Fruit fly (Drosophila melanogaster) whole organism, embryonic: ENCODE results near the gene CG34039.

Source experiments
- CG10209 ChIP-seq: fragments of 200-800 bp; sonication (Bioruptor generic); optimal IDR thresholded peaks from 3 replicates; lab custom pipeline; 2017; ENCODE audit warnings: missing biosample characterization, mild to moderate bottlenecking, missing genetic modification characterization, missing genetic modification reagents
- CG1024 ChIP-seq: fragments of 200-800 bp; sonication (Bioruptor generic); IDR thresholded peaks from 2 replicates; pipeline ENCODE4 v1.3.6; 2022; ENCODE audit warnings: missing biosample characterization, missing genetic modification characterization
- CG11504 ChIP-seq: fragments of 200-800 bp; sonication (Bioruptor generic); optimal IDR thresholded peaks from 3 replicates; lab custom pipeline; 2019; ENCODE audit warnings: missing biosample characterization, mild to moderate bottlenecking, missing genetic modification characterization, moderate library complexity
- CG12104 ChIP-seq: fragments of 200-800 bp; sonication (Bioruptor generic); optimal IDR thresholded peaks from 3 replicates; lab custom pipeline; 2016; ENCODE audit warnings: missing biosample characterization, missing genetic modification characterization
- CG12299 ChIP-seq: fragments of 200-800 bp; sonication (Bioruptor generic); optimal IDR thresholded peaks from 2 replicates; lab custom pipeline; 2018; ENCODE audit warnings: missing biosample characterization, mild to moderate bottlenecking, missing genetic modification characterization
- CG12391 ChIP-seq: fragments of 200-800 bp; sonication (Bioruptor generic); optimal IDR thresholded peaks from 3 replicates; lab custom pipeline; 2018; ENCODE audit warnings: missing biosample characterization, mild to moderate bottlenecking, missing genetic modification characterization, moderate library complexity
- CG13894 ChIP-seq: fragments of 200-800 bp; sonication (Bioruptor generic); optimal IDR thresholded peaks from 3 replicates; lab custom pipeline; 2018; ENCODE audit warnings: missing biosample characterization, mild to moderate bottlenecking, missing genetic modification characterization, moderate library complexity
- CG14050 ChIP-seq: fragments of 200-800 bp; sonication (Bioruptor generic); IDR thresholded peaks from 3 replicates; pipeline ENCODE4 v1.3.6; 2022; ENCODE audit warnings: missing biosample characterization, missing genetic modification characterization
- CG14860 ChIP-seq: fragments of 200-800 bp; sonication (Bioruptor generic); IDR thresholded peaks from 3 replicates; pipeline ENCODE4 v1.3.6; 2022; ENCODE audit warnings: missing biosample characterization, missing genetic modification characterization; ENCODE audit not compliant: partially characterized antibody
- CG15514 ChIP-seq: fragments of 200-800 bp; sonication (Bioruptor generic); optimal IDR thresholded peaks from 3 replicates; lab custom pipeline; 2017; ENCODE audit warnings: missing biosample characterization, missing genetic modification characterization, mild to moderate bottlenecking, moderate library complexity, missing genetic modification reagents
- CG1603 ChIP-seq: fragments of 200-800 bp; sonication (Bioruptor generic); optimal IDR thresholded peaks from 2 replicates; lab custom pipeline; 2019; ENCODE audit warnings: missing biosample characterization, mild to moderate bottlenecking, missing genetic modification characterization, moderate library complexity
- CG2199 ChIP-seq: fragments of 200-800 bp; sonication (Bioruptor generic); IDR thresholded peaks from 3 replicates; pipeline ENCODE4 v1.3.6; 2022; ENCODE audit warnings: missing biosample characterization, missing genetic modification characterization
- CG31224 ChIP-seq: fragments of 200-800 bp; sonication (Bioruptor generic); IDR thresholded peaks from 2 replicates; pipeline ENCODE4 v1.3.6; 2022; ENCODE audit warnings: missing biosample characterization, missing genetic modification characterization
- CG33213 ChIP-seq: fragments of 200-800 bp; sonication (Bioruptor generic); optimal IDR thresholded peaks from 3 replicates; lab custom pipeline; 2016; ENCODE audit warnings: missing biosample characterization, missing genetic modification characterization
- CG34224 ChIP-seq: fragments of 200-800 bp; sonication (Bioruptor generic); IDR thresholded peaks from 3 replicates; pipeline ENCODE4 v1.3.6; 2022; ENCODE audit warnings: missing biosample characterization, missing genetic modification characterization; ENCODE audit not compliant: partially characterized antibody
- CG3838 ChIP-seq: fragments of 200-800 bp; sonication (Bioruptor generic); optimal IDR thresholded peaks from 3 replicates; lab custom pipeline; 2016; ENCODE audit warnings: missing biosample characterization, missing genetic modification characterization
- CG3847 ChIP-seq: fragments of 200-800 bp; sonication (Bioruptor generic); IDR thresholded peaks from 2 replicates; pipeline ENCODE4 v1.3.6; 2022; ENCODE audit warnings: missing biosample characterization, missing genetic modification characterization
- CG4617 ChIP-seq: fragments of 200-800 bp; sonication (Bioruptor generic); optimal IDR thresholded peaks from 3 replicates; lab custom pipeline; 2016; ENCODE audit warnings: missing biosample characterization, missing genetic modification characterization, borderline replicate concordance
- CG6813 ChIP-seq: fragments of 200-800 bp; sonication (Bioruptor generic); optimal IDR thresholded peaks from 2 replicates; lab custom pipeline; 2017; ENCODE audit warnings: missing biosample characterization, missing genetic modification characterization, mild to moderate bottlenecking, moderate library complexity, missing genetic modification reagents
- CHES-1-like ChIP-seq: fragments of 200-800 bp; sonication (Bioruptor generic); optimal IDR thresholded peaks from 2 replicates; lab custom pipeline; 2016; ENCODE audit warnings: missing biosample characterization, missing genetic modification characterization
- Dip3 ChIP-seq: fragments of 200-800 bp; sonication (Bioruptor generic); optimal IDR thresholded peaks from 3 replicates; lab custom pipeline; 2016; ENCODE audit warnings: missing biosample characterization, missing genetic modification characterization
- Drgx ChIP-seq: fragments of 200-800 bp; sonication (Bioruptor generic); IDR thresholded peaks from 2 replicates; pipeline ENCODE4 v1.3.6; 2022; ENCODE audit warnings: missing biosample characterization, missing genetic modification characterization
- Fer3 ChIP-seq: fragments of 200-800 bp; sonication (Bioruptor generic); optimal IDR thresholded peaks from 2 replicates; lab custom pipeline; 2018; ENCODE audit warnings: missing biosample characterization, mild to moderate bottlenecking, missing genetic modification characterization, moderate library complexity
- Gug ChIP-seq: fragments of 200-800 bp; sonication (Bioruptor generic); IDR thresholded peaks from 4 replicates; pipeline ENCODE4 v1.3.6; 2022; ENCODE audit warnings: missing biosample characterization, missing genetic modification characterization
- Kr ChIP-seq: fragments of 200-800 bp; sonication (Bioruptor generic); optimal IDR thresholded peaks from 2 replicates; lab custom pipeline; 2017; ENCODE audit warnings: missing biosample characterization, mild to moderate bottlenecking, missing genetic modification characterization
- Optix ChIP-seq: fragments of 200-800 bp; sonication (Bioruptor generic); IDR thresholded peaks from 3 replicates; pipeline ENCODE4 v1.3.6; 2022; ENCODE audit warnings: missing biosample characterization, missing genetic modification characterization
- Pdp1 ChIP-seq, 2 experiments: fragments of 200-800 bp; sonication (Bioruptor generic); optimal IDR thresholded peaks; 3 replicates each; lab custom pipeline; 2016; ENCODE audit warnings: missing biosample characterization in 2 of 2, missing genetic modification characterization in 2 of 2, mild to moderate bottlenecking in 1 of 2, moderate library complexity in 1 of 2
- Rx ChIP-seq: fragments of 200-800 bp; sonication (Bioruptor generic); IDR thresholded peaks from 2 replicates; pipeline ENCODE4 v1.3.6; 2022; ENCODE audit warnings: missing biosample characterization, missing genetic modification characterization
- Sox100B ChIP-seq: fragments of 200-800 bp; sonication (Bioruptor generic); optimal IDR thresholded peaks from 3 replicates; lab custom pipeline; 2018; ENCODE audit warnings: missing biosample characterization, mild to moderate bottlenecking, missing genetic modification characterization
- Spps ChIP-seq: fragments of 200-800 bp; sonication (Bioruptor generic); optimal IDR thresholded peaks from 2 replicates; lab custom pipeline; 2018; ENCODE audit warnings: missing biosample characterization, mild to moderate bottlenecking, missing genetic modification characterization
- Stat92E ChIP-seq, 3 experiments: fragments of >200 bp in 2 of 3; fragments of 200-800 bp in 1 of 3; sonication (Bioruptor generic) in 1 of 3; optimal IDR thresholded peaks; 2 replicates each; lab custom pipeline; 2017 to 2019; ENCODE audit warnings: missing biosample characterization in 3 of 3, missing genetic modification characterization in 3 of 3, mild to moderate bottlenecking in 1 of 3, moderate library complexity in 1 of 3
- Tbp ChIP-seq: fragments of >200 bp; optimal IDR thresholded peaks from 2 replicates; lab custom pipeline; 2018; ENCODE audit warnings: missing biosample characterization, missing genetic modification characterization
- bigmax ChIP-seq: fragments of 200-800 bp; sonication (Bioruptor generic); optimal IDR thresholded peaks from 2 replicates; lab custom pipeline; 2018; ENCODE audit warnings: missing biosample characterization, mild to moderate bottlenecking, missing genetic modification characterization
- cg ChIP-seq: fragments of 200-800 bp; sonication (Bioruptor generic); optimal IDR thresholded peaks from 3 replicates; lab custom pipeline; 2019; ENCODE audit warnings: missing biosample characterization, mild to moderate bottlenecking, missing genetic modification characterization, moderate library complexity
- dmrt99B ChIP-seq: fragments of 200-800 bp; sonication (Bioruptor generic); optimal IDR thresholded peaks from 2 replicates; lab custom pipeline; 2018; ENCODE audit warnings: missing biosample characterization, mild to moderate bottlenecking, missing genetic modification characterization, moderate library complexity
- gce ChIP-seq: fragments of 200-800 bp; sonication (Bioruptor generic); IDR thresholded peaks from 3 replicates; pipeline ENCODE4 v1.3.6; 2022; ENCODE audit warnings: missing biosample characterization, missing genetic modification characterization
- nerfin-1 ChIP-seq: fragments of 200-800 bp; sonication (Bioruptor generic); optimal IDR thresholded peaks from 3 replicates; lab custom pipeline; 2019; ENCODE audit warnings: missing biosample characterization, mild to moderate bottlenecking, missing genetic modification characterization, moderate library complexity
- nom ChIP-seq: fragments of 200-800 bp; sonication (Bioruptor generic); optimal IDR thresholded peaks from 2 replicates; lab custom pipeline; 2017; ENCODE audit warnings: missing biosample characterization, missing genetic modification characterization, mild to moderate bottlenecking, moderate library complexity, missing genetic modification reagents
- pan ChIP-seq, 4 experiments: fragments of >200 bp in 3 of 4; fragments of 200-800 bp in 1 of 4; sonication (Bioruptor generic) in 1 of 4; optimal IDR thresholded peaks in 3 of 4; IDR thresholded peaks in 1 of 4; 2 replicates each; pipeline versions ENCODE4 v1.3.6 to Lab custom; 2017 to 2022; ENCODE audit warnings: missing biosample characterization in 2 of 4, missing genetic modification characterization in 2 of 4, mixed read lengths in 1 of 4
- repo ChIP-seq: fragments of 200-800 bp; sonication (Bioruptor generic); optimal IDR thresholded peaks from 2 replicates; lab custom pipeline; 2016; ENCODE audit warnings: missing biosample characterization, missing genetic modification characterization
- row ChIP-seq: fragments of 200-800 bp; sonication (Bioruptor generic); IDR thresholded peaks from 3 replicates; pipeline ENCODE4 v1.3.6; 2022; ENCODE audit warnings: missing biosample characterization, missing genetic modification characterization
- salm ChIP-seq: fragments of 200-800 bp; sonication (Bioruptor generic); optimal IDR thresholded peaks from 2 replicates; lab custom pipeline; 2018; ENCODE audit warnings: missing biosample characterization, mild to moderate bottlenecking, missing genetic modification characterization
- schlank ChIP-seq: fragments of 200-800 bp; sonication (Bioruptor generic); optimal IDR thresholded peaks from 2 replicates; lab custom pipeline; 2018; ENCODE audit warnings: missing biosample characterization, mild to moderate bottlenecking, missing genetic modification characterization
- sna ChIP-seq: fragments of 200-800 bp; sonication (Bioruptor generic); IDR thresholded peaks from 2 replicates; pipeline ENCODE4 v1.3.6; 2022; ENCODE audit warnings: missing biosample characterization, missing genetic modification characterization; ENCODE audit not compliant: partially characterized antibody
- stc ChIP-seq: fragments of 200-800 bp; sonication (Bioruptor generic); IDR thresholded peaks from 2 replicates; pipeline ENCODE4 v1.3.6; 2022; ENCODE audit warnings: missing biosample characterization, missing genetic modification characterization
- stwl ChIP-seq: fragments of 200-800 bp; sonication (Bioruptor generic); optimal IDR thresholded peaks from 3 replicates; lab custom pipeline; 2018; ENCODE audit warnings: missing biosample characterization, mild to moderate bottlenecking, missing genetic modification characterization, moderate library complexity
- toy ChIP-seq: fragments of 200-800 bp; sonication (Bioruptor generic); IDR thresholded peaks from 2 replicates; pipeline ENCODE4 v1.3.6; 2022; ENCODE audit warnings: missing biosample characterization, missing genetic modification characterization
- zfh2 ChIP-seq: fragments of 200-800 bp; sonication (Bioruptor generic); optimal IDR thresholded peaks from 2 replicates; lab custom pipeline; 2016; ENCODE audit warnings: missing biosample characterization, missing genetic modification characterization

Gene CG34039

DNA sequence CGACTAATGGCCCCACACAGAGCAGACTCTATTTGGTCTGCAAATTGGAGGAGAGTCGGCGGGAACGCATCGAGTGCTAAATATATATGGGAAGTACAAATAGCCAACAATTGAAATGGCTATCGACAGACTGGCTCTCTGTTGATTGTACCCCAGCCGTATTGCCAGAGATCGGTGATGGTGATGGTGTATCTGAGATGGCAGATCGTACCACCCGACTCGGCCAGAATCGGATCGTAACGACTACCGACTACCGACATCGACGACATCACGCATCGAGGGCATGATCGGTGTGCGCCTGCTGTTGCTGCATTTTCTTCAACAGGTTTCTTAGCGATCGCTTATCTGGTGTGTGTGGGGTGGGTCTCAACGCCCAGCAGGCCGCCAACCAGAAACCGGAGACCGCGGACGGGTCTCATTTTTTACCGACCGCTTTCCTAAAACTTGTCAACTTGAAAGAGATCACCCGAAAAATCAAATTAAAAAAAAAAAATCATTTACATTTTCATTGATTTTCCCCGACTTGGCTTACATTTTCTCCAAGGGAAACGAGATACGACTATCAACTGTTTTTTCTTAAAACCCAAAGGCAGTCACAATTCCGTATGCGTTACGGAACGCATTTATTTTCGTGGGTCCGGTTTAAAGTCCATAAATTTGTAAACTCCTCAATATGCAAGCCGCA, 15.7 kb upstream of the CG34039 start (continued):
- TF ChIP-seq zfh2 (GFP tag; lab: Kevin White, UChicago): no peak
- TF ChIP-seq CG6813 (GFP tag; lab: Kevin White, UChicago): peak; percentile 31
- no peak for TF ChIP-seq nerfin-1 (tag; lab: Kevin White, UChicago)
- no peak for TF ChIP-seq toy (GFP tag; lab: Robert Waterston, UW)
- peak in 1 of 2 experiments; percentile 67 for TF ChIP-seq Pdp1 (GFP tag; optimal IDR thresholded peaks at IDR 0.05; lab: Kevin White, UChicago)
- TF ChIP-seq pan (optimal IDR thresholded peaks at IDR 0.05; lab: Kevin White, UChicago): no peak
- TF ChIP-seq pan (GFP tag; optimal IDR thresholded peaks at IDR 0.05 in 1 of 2, IDR thresholded peaks at IDR 0.05 in 1 of 2): peak in 1 of 2 experiments; percentile 50
- no peak for TF ChIP-seq Rx (GFP tag; lab: Robert Waterston, UW)
- TF ChIP-seq Fer3 (tag; lab: Kevin White, UChicago): peak; percentile 8
- TF ChIP-seq dmrt99B: peak; percentile 20
- TF ChIP-seq CG12104 (GFP tag; lab: Kevin White, UChicago): no peak
- no peak for TF ChIP-seq Dip3
- TF ChIP-seq Gug (GFP tag; lab: Robert Waterston, UW): no peak
- TF ChIP-seq CG14050 (GFP tag; lab: Robert Waterston, UW): no peak
- peak; percentile 75; the same call in 1 of the 3 replicates for TF ChIP-seq CG2199 (GFP tag; lab: Robert Waterston, UW)
- no peak for TF ChIP-seq CG33213 (GFP tag; lab: Kevin White, UChicago)
- TF ChIP-seq CG14860 (GFP tag; lab: Robert Waterston, UW): peak; percentile 35; the same call in 1 of the 3 replicates
- TF ChIP-seq CHES-1-like (GFP tag; lab: Kevin White, UChicago): no peak
- no peak for TF ChIP-seq CG31224
- peak; percentile 35 for TF ChIP-seq CG10209 (GFP tag; lab: Kevin White, UChicago)
- TF ChIP-seq CG34224 (GFP tag; lab: Robert Waterston, UW): no peak
- TF ChIP-seq schlank: peak; percentile 12
- TF ChIP-seq row (GFP tag; lab: Robert Waterston, UW): peak; percentile 14; the same call in 1 of the 3 replicates
- TF ChIP-seq CG13894 (tag; lab: Kevin White, UChicago): peak; percentile 97
- TF ChIP-seq gce (GFP tag; lab: Robert Waterston, UW): no peak; the same call in 2 of the 3 replicates
- no peak for TF ChIP-seq CG3838 (GFP tag; lab: Kevin White, UChicago)
- TF ChIP-seq Drgx (GFP tag; lab: Robert Waterston, UW): peak; percentile 64
- TF ChIP-seq CG4617 (GFP tag; lab: Kevin White, UChicago): no peak
- no peak for TF ChIP-seq Tbp (GFP tag; lab: Kevin White, UChicago)
- TF ChIP-seq nom (GFP tag; lab: Kevin White, UChicago): peak; percentile 74
- TF ChIP-seq repo (GFP tag; lab: Kevin White, UChicago): no peak
- no peak for TF ChIP-seq Spps (tag; lab: Kevin White, UChicago)
- peak; percentile 18 for TF ChIP-seq Sox100B (GFP tag; lab: Kevin White, UChicago)
- no peak for TF ChIP-seq sna
- 0 out of 2 replicates have a peak, but pooled peaks have one; percentile 39 for TF ChIP-seq stc (GFP tag; lab: Robert Waterston, UW)
- TF ChIP-seq cg (GFP tag; lab: Kevin White, UChicago): no peak
- peak; percentile 40 for TF ChIP-seq CG1603 (tag; lab: Kevin White, UChicago)
- TF ChIP-seq stwl: no peak
- TF ChIP-seq Stat92E (GFP tag; optimal IDR thresholded peaks at IDR 0.05; lab: Kevin White, UChicago): no peak
- TF ChIP-seq CG12391: no peak
- no peak for TF ChIP-seq CG12299 (tag; lab: Kevin White, UChicago)
- no peak for TF ChIP-seq Kr
- no peak for TF ChIP-seq salm (tag; lab: Kevin White, UChicago)
- TF ChIP-seq CG3847: no peak
- no peak for TF ChIP-seq bigmax
- TF ChIP-seq Optix (GFP tag; lab: Robert Waterston, UW): no peak
- TF ChIP-seq CG11504: peak; percentile 25
- no peak for TF ChIP-seq CG1024 (GFP tag; lab: Robert Waterston, UW)
- TF ChIP-seq CG15514 (GFP tag; lab: Kevin White, UChicago): peak; percentile 50
